Fruit fly (Drosophila melanogaster) whole organism, embryonic: ENCODE results near the gene Hecw.

Source experiments
- B-H1 ChIP-seq: fragments of 200-800 bp; sonication (Bioruptor generic); IDR thresholded peaks from 3 replicates; pipeline ENCODE4 v1.3.6; 2022; ENCODE audit warnings: missing biosample characterization, missing genetic modification characterization
- BtbVII ChIP-seq: fragments of 200-800 bp; sonication (Bioruptor generic); optimal IDR thresholded peaks from 3 replicates; lab custom pipeline; 2017; ENCODE audit warnings: missing biosample characterization, mild to moderate bottlenecking, missing genetic modification characterization
- CG10274 ChIP-seq: fragments of 200-800 bp; sonication (Bioruptor generic); optimal IDR thresholded peaks from 3 replicates; lab custom pipeline; 2017; ENCODE audit warnings: missing biosample characterization, mild to moderate bottlenecking, missing genetic modification characterization
- CG11247 ChIP-seq: fragments of 200-800 bp; sonication (Bioruptor generic); IDR thresholded peaks from 2 replicates; pipeline ENCODE4 v1.3.6; 2022; ENCODE audit warnings: missing biosample characterization, missing genetic modification characterization
- CG11560 ChIP-seq: fragments of 200-800 bp; sonication (Bioruptor generic); IDR thresholded peaks from 3 replicates; pipeline ENCODE4 v1.3.6; 2022; ENCODE audit warnings: missing biosample characterization, missing genetic modification characterization
- CG11695 ChIP-seq: fragments of 200-800 bp; sonication (Bioruptor generic); IDR thresholded peaks from 3 replicates; pipeline ENCODE4 v1.3.6; 2022; ENCODE audit warnings: missing biosample characterization, missing genetic modification characterization
- CG12219 ChIP-seq: fragments of 200-800 bp; sonication (Bioruptor generic); optimal IDR thresholded peaks from 3 replicates; lab custom pipeline; 2018; ENCODE audit warnings: missing biosample characterization, mild to moderate bottlenecking, missing genetic modification characterization
- CG13624 ChIP-seq: fragments of 200-800 bp; sonication (Bioruptor generic); optimal IDR thresholded peaks from 2 replicates; lab custom pipeline; 2016; ENCODE audit warnings: missing biosample characterization, missing genetic modification characterization
- CG14667 ChIP-seq: fragments of 200-800 bp; sonication (Bioruptor generic); IDR thresholded peaks from 2 replicates; pipeline ENCODE4 v1.3.6; 2022; ENCODE audit warnings: missing biosample characterization, missing genetic modification characterization
- CG1603 ChIP-seq: fragments of 200-800 bp; sonication (Bioruptor generic); optimal IDR thresholded peaks from 2 replicates; lab custom pipeline; 2019; ENCODE audit warnings: missing biosample characterization, mild to moderate bottlenecking, missing genetic modification characterization, moderate library complexity
- CG16813 ChIP-seq: fragments of 200-800 bp; sonication (Bioruptor generic); IDR thresholded peaks from 3 replicates; pipeline ENCODE4 v1.3.6; 2022; ENCODE audit warnings: missing biosample characterization, missing genetic modification characterization; ENCODE audit not compliant: partially characterized antibody
- CG16815 ChIP-seq: fragments of 200-800 bp; sonication (Bioruptor generic); optimal IDR thresholded peaks from 3 replicates; lab custom pipeline; 2017; ENCODE audit warnings: missing biosample characterization, mild to moderate bottlenecking, missing genetic modification characterization
- CG18011 ChIP-seq: fragments of 200-800 bp; sonication (Bioruptor generic); optimal IDR thresholded peaks from 2 replicates; lab custom pipeline; 2017; ENCODE audit warnings: missing biosample characterization, missing genetic modification characterization, mild to moderate bottlenecking, moderate library complexity, missing genotype
- CG18476 ChIP-seq: fragments of 200-800 bp; sonication (Bioruptor generic); optimal IDR thresholded peaks from 2 replicates; lab custom pipeline; 2016; ENCODE audit warnings: missing biosample characterization, mild to moderate bottlenecking, missing genetic modification characterization
- CG30020 ChIP-seq: fragments of 200-800 bp; optimal IDR thresholded peaks from 2 replicates; lab custom pipeline; 2019; ENCODE audit warnings: missing biosample characterization, mild to moderate bottlenecking, missing genetic modification characterization, moderate library complexity
- CG32532 ChIP-seq: fragments of 200-800 bp; sonication (Bioruptor generic); IDR thresholded peaks from 2 replicates; pipeline ENCODE4 v1.3.6; 2022; ENCODE audit warnings: missing biosample characterization, missing genetic modification characterization
- CG34224 ChIP-seq: fragments of 200-800 bp; sonication (Bioruptor generic); IDR thresholded peaks from 3 replicates; pipeline ENCODE4 v1.3.6; 2022; ENCODE audit warnings: missing biosample characterization, missing genetic modification characterization; ENCODE audit not compliant: partially characterized antibody
- CG9609 ChIP-seq: fragments of 200-800 bp; sonication (Bioruptor generic); optimal IDR thresholded peaks from 3 replicates; lab custom pipeline; 2016; ENCODE audit warnings: missing biosample characterization, missing genetic modification characterization
- CrebB ChIP-seq: fragments of 200-800 bp; sonication (Bioruptor generic); optimal IDR thresholded peaks from 3 replicates; lab custom pipeline; 2018; ENCODE audit warnings: missing biosample characterization, mild to moderate bottlenecking, missing genetic modification characterization
- D19A ChIP-seq: fragments of 200-800 bp; optimal IDR thresholded peaks from 3 replicates; lab custom pipeline; 2019; ENCODE audit warnings: missing biosample characterization, mild to moderate bottlenecking, missing genetic modification characterization, moderate library complexity
- Dip2 ChIP-seq: fragments of 200-800 bp; sonication (Bioruptor generic); IDR thresholded peaks from 2 replicates; pipeline ENCODE4 v1.3.6; 2022; ENCODE audit warnings: missing biosample characterization, missing genetic modification characterization
- Gsc ChIP-seq: fragments of 200-800 bp; sonication (Bioruptor generic); IDR thresholded peaks from 2 replicates; pipeline ENCODE4 v1.3.6; 2022; ENCODE audit warnings: missing biosample characterization, missing genetic modification characterization
- H2.0 ChIP-seq: fragments of 200-800 bp; sonication (Bioruptor generic); IDR thresholded peaks from 2 replicates; pipeline ENCODE4 v1.3.6; 2022; ENCODE audit warnings: missing biosample characterization, missing genetic modification characterization
- HHEX ChIP-seq: fragments of 200-800 bp; sonication (Bioruptor generic); optimal IDR thresholded peaks from 3 replicates; lab custom pipeline; 2017; ENCODE audit warnings: missing biosample characterization, mild to moderate bottlenecking, missing genetic modification characterization, missing genetic modification reagents
- Hand ChIP-seq: fragments of 200-800 bp; sonication (Bioruptor generic); optimal IDR thresholded peaks from 2 replicates; lab custom pipeline; 2017; ENCODE audit warnings: mild to moderate bottlenecking, missing biosample characterization, missing genetic modification reagents, missing genetic modification characterization
- Hr39 ChIP-seq: fragments of >200 bp; optimal IDR thresholded peaks from 2 replicates; lab custom pipeline; 2017
- Spps ChIP-seq: fragments of 200-800 bp; sonication (Bioruptor generic); optimal IDR thresholded peaks from 2 replicates; lab custom pipeline; 2018; ENCODE audit warnings: missing biosample characterization, mild to moderate bottlenecking, missing genetic modification characterization
- Trl ChIP-seq, 3 experiments: fragments of >200 bp in 2 of 3; fragments of 200-800 bp in 1 of 3; sonication (Bioruptor generic) in 1 of 3; optimal IDR thresholded peaks; 2 replicates in 1 of 3; 3 replicates in 2 of 3; lab custom pipeline; 2016 to 2017; ENCODE audit warnings: missing biosample characterization in 1 of 3, missing genetic modification characterization in 1 of 3
- caup ChIP-seq: fragments of 200-800 bp; sonication (Bioruptor generic); optimal IDR thresholded peaks from 3 replicates; lab custom pipeline; 2017; ENCODE audit warnings: missing biosample characterization, mild to moderate bottlenecking, missing genetic modification characterization, moderate library complexity; ENCODE audit not compliant: severe bottlenecking
- cg ChIP-seq: fragments of 200-800 bp; sonication (Bioruptor generic); optimal IDR thresholded peaks from 3 replicates; lab custom pipeline; 2019; ENCODE audit warnings: missing biosample characterization, mild to moderate bottlenecking, missing genetic modification characterization, moderate library complexity
- chif ChIP-seq, 2 experiments: fragments of 200-800 bp; sonication (Bioruptor generic); optimal IDR thresholded peaks; 3 replicates each; lab custom pipeline; 2016; ENCODE audit warnings: missing biosample characterization in 2 of 2, missing genetic modification characterization in 2 of 2
- chinmo ChIP-seq: fragments of 200-800 bp; sonication (Bioruptor generic); IDR thresholded peaks from 4 replicates; pipeline ENCODE4 v1.3.6; 2022; ENCODE audit warnings: missing biosample characterization, missing genetic modification characterization; ENCODE audit not compliant: partially characterized antibody
- lab ChIP-seq: fragments of 200-800 bp; sonication (Bioruptor generic); optimal IDR thresholded peaks from 3 replicates; lab custom pipeline; 2017; ENCODE audit warnings: missing biosample characterization, missing genetic modification characterization, mild to moderate bottlenecking, moderate library complexity, missing genetic modification reagents
- lmd ChIP-seq: fragments of 200-800 bp; sonication (Bioruptor generic); IDR thresholded peaks from 2 replicates; pipeline ENCODE4 v1.3.6; 2022; ENCODE audit warnings: missing biosample characterization, missing genetic modification characterization
- pb ChIP-seq: fragments of 200-800 bp; sonication (Bioruptor generic); optimal IDR thresholded peaks from 3 replicates; lab custom pipeline; 2016; ENCODE audit warnings: missing biosample characterization, missing genetic modification characterization
- pzg ChIP-seq: fragments of 200-800 bp; sonication (Bioruptor generic); optimal IDR thresholded peaks from 3 replicates; lab custom pipeline; 2018; ENCODE audit warnings: missing biosample characterization, mild to moderate bottlenecking, missing genetic modification characterization, moderate library complexity
- ranshi ChIP-seq: fragments of 200-800 bp; sonication (Bioruptor generic); IDR thresholded peaks from 2 replicates; pipeline ENCODE4 v1.3.6; 2022; ENCODE audit warnings: missing biosample characterization, missing genetic modification characterization
- sc ChIP-seq, 3 experiments: fragments of >200 bp in 2 of 3; fragments of 200-800 bp in 1 of 3; sonication (Bioruptor generic) in 1 of 3; optimal IDR thresholded peaks; 2 replicates in 2 of 3; 3 replicates in 1 of 3; lab custom pipeline; 2017; ENCODE audit warnings: mild to moderate bottlenecking in 1 of 3, missing biosample characterization in 1 of 3, missing genetic modification characterization in 1 of 3, missing genetic modification reagents in 1 of 3
- scrt ChIP-seq: fragments of 200-800 bp; sonication (Bioruptor generic); optimal IDR thresholded peaks from 2 replicates; lab custom pipeline; 2018; ENCODE audit warnings: missing biosample characterization, mild to moderate bottlenecking, missing genetic modification characterization, moderate library complexity
- sd ChIP-seq: fragments of 200-800 bp; sonication (Bioruptor generic); optimal IDR thresholded peaks from 3 replicates; lab custom pipeline; 2018; ENCODE audit warnings: missing biosample characterization, mild to moderate bottlenecking, missing genetic modification characterization, moderate library complexity
- stwl ChIP-seq: fragments of 200-800 bp; sonication (Bioruptor generic); optimal IDR thresholded peaks from 3 replicates; lab custom pipeline; 2018; ENCODE audit warnings: missing biosample characterization, mild to moderate bottlenecking, missing genetic modification characterization, moderate library complexity
- twi ChIP-seq: fragments of 200-800 bp; optimal IDR thresholded peaks from 2 replicates; lab custom pipeline; 2019; ENCODE audit warnings: missing biosample characterization, mild to moderate bottlenecking, missing genetic modification characterization, moderate library complexity
- vvl ChIP-seq: fragments of 200-800 bp; sonication (Bioruptor generic); IDR thresholded peaks from 2 replicates; pipeline ENCODE4 v1.3.6; 2022; ENCODE audit warnings: missing biosample characterization, missing genetic modification characterization
- wdn ChIP-seq: fragments of 200-800 bp; sonication (Bioruptor generic); IDR thresholded peaks from 2 replicates; pipeline ENCODE4 v1.3.6; 2022; ENCODE audit warnings: missing biosample characterization, missing genetic modification characterization

The Hecw gene

dm6 chrX:9584104-9584947, 24.4 kb upstream of the Hecw start (continued):
- TF ChIP-seq chinmo (GFP tag; lab: Robert Waterston, UW) (peak; percentile 88), CG16815 (GFP tag; lab: Kevin White, UChicago) (peak; percentile 4), CG13624 (GFP tag; lab: Kevin White, UChicago) (peak; percentile 30), lmd (GFP tag; lab: Robert Waterston, UW) (peak; percentile 69; the same call in 1 of the 2 replicates), cg (GFP tag; lab: Kevin White, UChicago) (peak; percentile 83), CG9609 (GFP tag; lab: Kevin White, UChicago) (peak; percentile 24), scrt (GFP tag; lab: Kevin White, UChicago) (no peak), CG34224 (GFP tag; lab: Robert Waterston, UW) (peak; percentile 28; the same call in 1 of the 3 replicates), CG10274 (GFP tag; lab: Kevin White, UChicago) (peak; percentile 73), sd (peak; percentile 91)

- no peak for TF ChIP-seq CG11695
- TF ChIP-seq HHEX (GFP tag; lab: Kevin White, UChicago): no peak
- TF ChIP-seq pzg (GFP tag; lab: Kevin White, UChicago): no peak
- TF ChIP-seq CG1603 (tag; lab: Kevin White, UChicago): no peak
- no peak for TF ChIP-seq CG12219 (GFP tag; lab: Kevin White, UChicago)
- no peak for TF ChIP-seq Hand (GFP tag; lab: Kevin White, UChicago)
- peak; percentile 26 for TF ChIP-seq CG14667 (GFP tag; lab: Robert Waterston, UW)
- TF ChIP-seq CrebB (tag; lab: Kevin White, UChicago): no peak
- TF ChIP-seq Gsc: 0 out of 2 replicates have a peak, but pooled peaks have one; percentile 20
- TF ChIP-seq BtbVII: no peak
- no peak for TF ChIP-seq CG11247
- TF ChIP-seq CG18476 (GFP tag; lab: Kevin White, UChicago): no peak
- no peak for TF ChIP-seq CG16813
- TF ChIP-seq D19A (tag; lab: Kevin White, UChicago): peak; percentile 96
- TF ChIP-seq ranshi (GFP tag; lab: Robert Waterston, UW): peak; percentile 5; the same call in 1 of the 2 replicates
- TF ChIP-seq CG11560 (tag; lab: Robert Waterston, UW): peak; percentile 31; the same call in 1 of the 3 replicates
- TF ChIP-seq sc (optimal IDR thresholded peaks at IDR 0.05; lab: Kevin White, UChicago): no peak
- TF ChIP-seq sc (GFP tag; optimal IDR thresholded peaks at IDR 0.05; lab: Kevin White, UChicago): no peak
- peak in 1 of 2 experiments; percentile 23 for TF ChIP-seq Trl (optimal IDR thresholded peaks at IDR 0.05; lab: Kevin White, UChicago)
- no peak for TF ChIP-seq Trl (GFP tag; optimal IDR thresholded peaks at IDR 0.05; lab: Kevin White, UChicago)
- 0 out of 2 replicates have a peak, but pooled peaks have one; percentile 2 for TF ChIP-seq H2.0 (GFP tag; lab: Robert Waterston, UW)
- no peak for TF ChIP-seq Hr39
- TF ChIP-seq, all 482 proteins: peak for 7
Measured at dm6 chrX:9584948-9585315, 23.8 kb upstream of the Hecw start.

- TF ChIP-seq chif (GFP tag; optimal IDR thresholded peaks at IDR 0.05; lab: Kevin White, UChicago): peak; percentile 91 to 92
- peak; percentile 42; the same call in 1 of the 2 replicates for TF ChIP-seq Dip2 (GFP tag; lab: Robert Waterston, UW)
- TF ChIP-seq Spps (tag; lab: Kevin White, UChicago): peak; percentile 92
- peak; percentile 84 for TF ChIP-seq CG30020
- peak; percentile 89 for TF ChIP-seq pb
- peak; percentile 92 for TF ChIP-seq CG32532 (GFP tag; lab: Robert Waterston, UW)
- peak; percentile 91 for TF ChIP-seq vvl (GFP tag; lab: Robert Waterston, UW)
- peak; percentile 98 for TF ChIP-seq lab
- peak; percentile 97 for TF ChIP-seq caup (GFP tag; lab: Kevin White, UChicago)
- TF ChIP-seq B-H1: peak; percentile 86
- TF ChIP-seq stwl (tag; lab: Kevin White, UChicago): no peak
- TF ChIP-seq pzg (GFP tag; lab: Kevin White, UChicago): peak; percentile 18
- TF ChIP-seq twi (tag; lab: Kevin White, UChicago): peak; percentile 95
- peak; percentile 89 for TF ChIP-seq wdn (GFP tag; lab: Robert Waterston, UW)
- peak; percentile 87 for TF ChIP-seq CG18011 (GFP tag; lab: Kevin White, UChicago)
Measured at dm6 chrX:9585359-9586002, 23.3 kb upstream of the Hecw start, which contains the start of gene Hex-A. Gene Hex-A, plus strand, starts transcription at chrX:9585675.
